Fruit fly (Drosophila melanogaster): ENCODE measurements around the gene CG4393.

Gene CG4393

dm6 chr3R:23337183-23337825 lies 47.3 kb downstream of the CG4393 start (continued):
- peak; percentile 63 for TF ChIP-seq vri (GFP tag; optimal IDR thresholded peaks at IDR 0.05)
- TF ChIP-seq esn (GFP tag; optimal IDR thresholded peaks at IDR 0.05): peak; percentile 69
- peak; percentile 55 for TF ChIP-seq Sox14 (GFP tag; optimal IDR thresholded peaks at IDR 0.05)
- TF ChIP-seq CG4318 (GFP tag; optimal IDR thresholded peaks at IDR 0.05): no peak
- TF ChIP-seq CG11294 (GFP tag; IDR thresholded peaks at IDR 0.05): no peak
- peak; percentile 59 for TF ChIP-seq lz (GFP tag; optimal IDR thresholded peaks at IDR 0.05)
- TF ChIP-seq CG6854 (GFP tag; optimal IDR thresholded peaks at IDR 0.05): no peak
- peak; percentile 14 for TF ChIP-seq CG34406 (GFP tag; optimal IDR thresholded peaks at IDR 0.05)
- peak; percentile 49 for TF ChIP-seq cyc (GFP tag; optimal IDR thresholded peaks at IDR 0.05)
- TF ChIP-seq CG6163 (GFP tag; IDR thresholded peaks at IDR 0.05): no peak
- peak; percentile 39 for TF ChIP-seq Smox (GFP tag; optimal IDR thresholded peaks at IDR 0.05)
- no peak for TF ChIP-seq dac (GFP tag; optimal IDR thresholded peaks at IDR 0.05)
- TF ChIP-seq CG6808 (GFP tag; optimal IDR thresholded peaks at IDR 0.05): no peak

dm6 chr3R:23336513-23336912 lies 48.1 kb downstream of the CG4393 start:
- TF ChIP-seq esn (GFP tag; optimal IDR thresholded peaks at IDR 0.05): no peak
- no peak for TF ChIP-seq Eip93F (GFP tag; optimal IDR thresholded peaks at IDR 0.05)
- no peak for TF ChIP-seq Met (GFP tag; optimal IDR thresholded peaks at IDR 0.05)
- no peak for TF ChIP-seq fd85E (GFP tag; optimal IDR thresholded peaks at IDR 0.05)
- TF ChIP-seq topi (GFP tag; optimal IDR thresholded peaks at IDR 0.05): no peak
- no peak for TF ChIP-seq salr (GFP tag; optimal IDR thresholded peaks at IDR 0.05)
- no peak for TF ChIP-seq net (GFP tag; optimal IDR thresholded peaks at IDR 0.05)
- no peak for TF ChIP-seq CG10669 (GFP tag; optimal IDR thresholded peaks at IDR 0.05)
- no peak for TF ChIP-seq dac (GFP tag; optimal IDR thresholded peaks at IDR 0.05)
- TF ChIP-seq Sox102F (GFP tag; optimal IDR thresholded peaks at IDR 0.05): no peak

DNA sequence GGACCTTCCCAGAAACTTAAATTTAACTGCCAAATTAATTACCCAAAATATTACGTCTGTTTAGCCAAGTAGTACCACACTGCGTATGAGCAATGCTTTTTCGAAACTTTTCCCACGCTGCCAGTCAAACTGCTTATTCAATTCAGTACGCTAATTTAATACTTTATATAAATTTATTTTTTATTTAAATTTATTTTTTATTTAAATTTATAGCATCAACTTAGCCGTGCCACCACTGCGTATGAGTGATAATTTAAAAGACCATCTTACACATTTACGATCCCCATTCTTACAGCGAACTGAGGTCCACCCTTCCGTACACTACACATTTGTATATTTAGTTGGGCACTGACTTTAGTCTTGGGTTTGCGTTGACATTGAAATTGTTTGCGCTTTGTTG lies 49.0 kb downstream of the CG4393 start:
- TF ChIP-seq CG6854 (GFP tag; optimal IDR thresholded peaks at IDR 0.05): no peak
- TF ChIP-seq CG3032 (tag; optimal IDR thresholded peaks at IDR 0.05): peak; percentile 72
- TF ChIP-seq achi (GFP tag; optimal IDR thresholded peaks at IDR 0.05): peak; percentile 75
- peak; percentile 20; the same call in 1 of the 3 replicates for TF ChIP-seq CG6163 (GFP tag; IDR thresholded peaks at IDR 0.05)
- TF ChIP-seq CG10669 (GFP tag; optimal IDR thresholded peaks at IDR 0.05): peak; percentile 67
- peak; percentile 15 for TF ChIP-seq esn (GFP tag; optimal IDR thresholded peaks at IDR 0.05)
- TF ChIP-seq eg (GFP tag; IDR thresholded peaks at IDR 0.05): peak; percentile 56
- peak; percentile 60 for TF ChIP-seq CG6276 (GFP tag; optimal IDR thresholded peaks at IDR 0.05)
- TF ChIP-seq Ets21C (GFP tag; optimal IDR thresholded peaks at IDR 0.05): no peak
- TF ChIP-seq fd85E (GFP tag; optimal IDR thresholded peaks at IDR 0.05): no peak
- TF ChIP-seq lz (GFP tag; optimal IDR thresholded peaks at IDR 0.05): no peak
- no peak for TF ChIP-seq cyc (GFP tag; optimal IDR thresholded peaks at IDR 0.05)
- TF ChIP-seq CG15336 (GFP tag; IDR thresholded peaks at IDR 0.05): peak; percentile 78
- TF ChIP-seq CG16779 (tag; optimal IDR thresholded peaks at IDR 0.05): peak; percentile 43
- TF ChIP-seq Hr4 (GFP tag; optimal IDR thresholded peaks at IDR 0.05): peak; percentile 53
- TF ChIP-seq CG6808 (GFP tag; optimal IDR thresholded peaks at IDR 0.05): peak; percentile 68
- TF ChIP-seq dsx (GFP tag; optimal IDR thresholded peaks at IDR 0.05; ENCODE audit: poor library complexity, severe bottlenecking): peak; percentile 61
- no peak for TF ChIP-seq Met (GFP tag; optimal IDR thresholded peaks at IDR 0.05)
- peak; percentile 82 for TF ChIP-seq Eip78C (GFP tag)
- peak; percentile 45 for TF ChIP-seq pdm3 (GFP tag; optimal IDR thresholded peaks at IDR 0.05)
- peak; percentile 66 for TF ChIP-seq Gug (GFP tag; IDR thresholded peaks at IDR 0.05)
- TF ChIP-seq CG1621 (tag; optimal IDR thresholded peaks at IDR 0.05): peak; percentile 18
- TF ChIP-seq net (GFP tag; optimal IDR thresholded peaks at IDR 0.05): peak; percentile 15
- TF ChIP-seq Hr38 (GFP tag; optimal IDR thresholded peaks at IDR 0.05): no peak
- TF ChIP-seq fd59A (GFP tag; optimal IDR thresholded peaks at IDR 0.05): peak; percentile 41
- no peak for TF ChIP-seq CG31627 (GFP tag; optimal IDR thresholded peaks at IDR 0.05)
- peak; percentile 58 for TF ChIP-seq CG34406 (GFP tag; optimal IDR thresholded peaks at IDR 0.05)
- peak; percentile 64 for TF ChIP-seq acj6 (GFP tag; optimal IDR thresholded peaks at IDR 0.05)
- peak; percentile 6 for TF ChIP-seq vri (GFP tag; optimal IDR thresholded peaks at IDR 0.05)
- peak; percentile 63 for TF ChIP-seq CG3919 (GFP tag; optimal IDR thresholded peaks at IDR 0.05)
- TF ChIP-seq CG6792 (GFP tag; optimal IDR thresholded peaks at IDR 0.05): no peak
- peak; percentile 6 for TF ChIP-seq Hr39 (GFP tag; optimal IDR thresholded peaks at IDR 0.05)
- TF ChIP-seq CG11902 (GFP tag; optimal IDR thresholded peaks at IDR 0.05): peak; percentile 16
- TF ChIP-seq CG9139 (GFP tag; optimal IDR thresholded peaks at IDR 0.05): peak; percentile 34
- TF ChIP-seq Blimp-1 (GFP tag; optimal IDR thresholded peaks at IDR 0.05): no peak
- TF ChIP-seq fkh (GFP tag; optimal IDR thresholded peaks at IDR 0.05): peak; percentile 71
- TF ChIP-seq CG10631 (GFP tag; optimal IDR thresholded peaks at IDR 0.05): peak; percentile 66

Measured in whole organism, prepupa.